Worm (Caenorhabditis elegans): ENCODE measurements around the gene C35A11.2.

- TF ChIP-seq lin-13 (tag; optimal IDR thresholded peaks at IDR 0.05) (no peak), lsy-2 (tag; optimal IDR thresholded peaks at IDR 0.05) (no peak), ceh-39 (tag; optimal IDR thresholded peaks at IDR 0.05) (no peak)
Observed at ce11 chrV:5345419-5345818, 40.7 kb upstream of the C35A11.2 start, which contains the start of gene srg-25.
